Fruit fly (Drosophila melanogaster) whole organism, embryonic: Measurements from ENCODE around the gene CG11843.

Experiments used
- Atf6 ChIP-seq: fragments of 200-800 bp; sonication (Bioruptor generic); IDR thresholded peaks from 2 replicates; pipeline ENCODE4 v1.3.6; 2022; ENCODE audit warnings: missing biosample characterization, missing genetic modification characterization
- Bdp1 ChIP-seq: fragments of 200-800 bp; sonication (Bioruptor generic); optimal IDR thresholded peaks from 3 replicates; lab custom pipeline; 2016; ENCODE audit warnings: missing biosample characterization, missing genetic modification characterization
- C15 ChIP-seq: fragments of 200-800 bp; sonication (Bioruptor generic); IDR thresholded peaks from 3 replicates; pipeline ENCODE4 v1.3.6; 2022; ENCODE audit warnings: missing biosample characterization, missing genetic modification characterization
- CG10462 ChIP-seq: fragments of 200-800 bp; sonication (Bioruptor generic); optimal IDR thresholded peaks from 2 replicates; lab custom pipeline; 2016; ENCODE audit warnings: missing biosample characterization, missing genetic modification characterization
- CG11456 ChIP-seq: fragments of 200-800 bp; sonication (Bioruptor generic); IDR thresholded peaks from 3 replicates; pipeline ENCODE4 v1.3.6; 2022; ENCODE audit warnings: missing biosample characterization, missing genetic modification characterization
- CG11723 ChIP-seq: fragments of 200-800 bp; sonication (Bioruptor generic); optimal IDR thresholded peaks from 2 replicates; lab custom pipeline; 2017; ENCODE audit warnings: missing biosample characterization, mild to moderate bottlenecking, missing genetic modification characterization
- CG1603 ChIP-seq: fragments of 200-800 bp; sonication (Bioruptor generic); optimal IDR thresholded peaks from 2 replicates; lab custom pipeline; 2019; ENCODE audit warnings: missing biosample characterization, mild to moderate bottlenecking, missing genetic modification characterization, moderate library complexity
- CG16779 ChIP-seq: fragments of 200-800 bp; sonication (Bioruptor generic); IDR thresholded peaks from 2 replicates; pipeline ENCODE4 v1.3.6; 2022; ENCODE audit warnings: missing biosample characterization, missing genetic modification characterization
- CG17612 ChIP-seq: fragments of 200-800 bp; sonication (Bioruptor generic); IDR thresholded peaks from 2 replicates; pipeline ENCODE4 v1.3.6; 2022; ENCODE audit warnings: missing biosample characterization, missing genetic modification characterization
- CG18599 ChIP-seq: fragments of 200-800 bp; sonication (Bioruptor generic); optimal IDR thresholded peaks from 3 replicates; lab custom pipeline; 2017; ENCODE audit warnings: missing biosample characterization, missing genetic modification characterization, mild to moderate bottlenecking, moderate library complexity, missing genetic modification reagents
- CG4328 ChIP-seq: fragments of 200-800 bp; sonication (Bioruptor generic); optimal IDR thresholded peaks from 3 replicates; lab custom pipeline; 2017; ENCODE audit warnings: missing biosample characterization, missing genetic modification reagents, missing genetic modification characterization
- CG4820 ChIP-seq: fragments of 200-800 bp; sonication (Bioruptor generic); optimal IDR thresholded peaks from 3 replicates; lab custom pipeline; 2016; ENCODE audit warnings: missing biosample characterization, missing genetic modification characterization
- CG6689 ChIP-seq: fragments of 200-800 bp; sonication (Bioruptor generic); IDR thresholded peaks from 2 replicates; pipeline ENCODE4 v1.3.6; 2022; ENCODE audit warnings: missing biosample characterization, missing genetic modification characterization
- CG8388 ChIP-seq: fragments of 200-800 bp; sonication (Bioruptor generic); optimal IDR thresholded peaks from 2 replicates; lab custom pipeline; 2019; ENCODE audit warnings: missing biosample characterization, mild to moderate bottlenecking, missing genetic modification characterization, moderate library complexity
- CG9727 ChIP-seq: fragments of 200-800 bp; sonication (Bioruptor generic); optimal IDR thresholded peaks from 3 replicates; lab custom pipeline; 2017; ENCODE audit warnings: missing biosample characterization, mild to moderate bottlenecking, missing genetic modification characterization
- Dbx ChIP-seq: fragments of 200-800 bp; sonication (Bioruptor generic); IDR thresholded peaks from 3 replicates; pipeline ENCODE4 v1.3.6; 2022; ENCODE audit warnings: missing biosample characterization, missing genetic modification characterization
- Dp ChIP-seq: fragments of 200-800 bp; sonication (Bioruptor generic); optimal IDR thresholded peaks from 2 replicates; lab custom pipeline; 2018; ENCODE audit warnings: missing biosample characterization, mild to moderate bottlenecking, missing genetic modification characterization, moderate library complexity
- Hr78 ChIP-seq, 2 experiments: fragments of 200-800 bp in 1 of 2; fragments of >200 bp in 1 of 2; sonication (Bioruptor generic) in 1 of 2; optimal IDR thresholded peaks; 2 replicates each; lab custom pipeline; 2017 to 2019; ENCODE audit warnings: missing biosample characterization in 2 of 2, missing genetic modification characterization in 2 of 2, mild to moderate bottlenecking in 1 of 2, moderate library complexity in 1 of 2
- Hsf ChIP-seq: fragments of 200-800 bp; sonication (Bioruptor generic); optimal IDR thresholded peaks from 3 replicates; lab custom pipeline; 2016; ENCODE audit warnings: missing biosample characterization, missing genetic modification characterization
- Jarid2 ChIP-seq: fragments of 200-800 bp; sonication (Bioruptor generic); optimal IDR thresholded peaks from 3 replicates; lab custom pipeline; 2017; ENCODE audit warnings: mild to moderate bottlenecking, missing biosample characterization, missing genetic modification reagents, missing genetic modification characterization
- NC2β ChIP-seq: fragments of 200-800 bp; sonication (Bioruptor generic); optimal IDR thresholded peaks from 2 replicates; lab custom pipeline; 2016; ENCODE audit warnings: missing biosample characterization, missing genetic modification characterization
- Nf-YC ChIP-seq: fragments of 200-800 bp; optimal IDR thresholded peaks from 3 replicates; lab custom pipeline; 2019; ENCODE audit warnings: missing biosample characterization, mild to moderate bottlenecking, missing genetic modification characterization, moderate library complexity
- Oli ChIP-seq: fragments of 200-800 bp; sonication (Bioruptor generic); optimal IDR thresholded peaks from 2 replicates; lab custom pipeline; 2018; ENCODE audit warnings: missing biosample characterization, mild to moderate bottlenecking, missing genetic modification characterization, moderate library complexity
- PHDP ChIP-seq: fragments of 200-800 bp; sonication (Bioruptor generic); optimal IDR thresholded peaks from 3 replicates; lab custom pipeline; 2018; ENCODE audit warnings: missing biosample characterization, mild to moderate bottlenecking, missing genetic modification characterization, moderate library complexity
- Ravus ChIP-seq: fragments of 200-800 bp; sonication (Bioruptor generic); IDR thresholded peaks from 2 replicates; pipeline ENCODE4 v1.3.6; 2022; ENCODE audit warnings: missing biosample characterization, missing genetic modification characterization
- chm ChIP-seq: fragments of 200-800 bp; sonication (Bioruptor generic); IDR thresholded peaks from 2 replicates; pipeline ENCODE4 v1.3.6; 2022; ENCODE audit warnings: missing biosample characterization, missing genetic modification characterization
- chn ChIP-seq: fragments of 200-800 bp; sonication (Bioruptor generic); optimal IDR thresholded peaks from 2 replicates; lab custom pipeline; 2016; ENCODE audit warnings: missing biosample characterization, missing genetic modification characterization
- croc ChIP-seq: fragments of 200-800 bp; sonication (Bioruptor generic); conservative IDR thresholded peaks from 3 replicates; pipeline ENCODE4 v1.3.6; 2022; ENCODE audit warnings: missing biosample characterization, missing genetic modification characterization
- da ChIP-seq: fragments of 200-800 bp; sonication (Bioruptor generic); optimal IDR thresholded peaks from 2 replicates; lab custom pipeline; 2016; ENCODE audit warnings: missing biosample characterization, missing genetic modification characterization
- fd3F ChIP-seq: fragments of 200-800 bp; sonication (Bioruptor generic); optimal IDR thresholded peaks from 2 replicates; lab custom pipeline; 2018; ENCODE audit warnings: missing biosample characterization, mild to moderate bottlenecking, missing genetic modification characterization, moderate library complexity
- grau ChIP-seq: fragments of 200-800 bp; optimal IDR thresholded peaks from 3 replicates; lab custom pipeline; 2019; ENCODE audit warnings: missing biosample characterization, mild to moderate bottlenecking, missing genetic modification characterization, moderate library complexity
- ham ChIP-seq: fragments of 200-800 bp; sonication (Bioruptor generic); IDR thresholded peaks from 2 replicates; pipeline ENCODE4 v1.3.6; 2022; ENCODE audit warnings: missing biosample characterization, missing genetic modification characterization
- lilli ChIP-seq: fragments of 200-800 bp; sonication (Bioruptor generic); optimal IDR thresholded peaks from 3 replicates; lab custom pipeline; 2016; ENCODE audit warnings: missing biosample characterization, missing genetic modification characterization
- nom ChIP-seq: fragments of 200-800 bp; sonication (Bioruptor generic); optimal IDR thresholded peaks from 2 replicates; lab custom pipeline; 2017; ENCODE audit warnings: missing biosample characterization, missing genetic modification characterization, mild to moderate bottlenecking, moderate library complexity, missing genetic modification reagents
- org-1 ChIP-seq: fragments of 200-800 bp; sonication (Bioruptor generic); optimal IDR thresholded peaks from 2 replicates; lab custom pipeline; 2017; ENCODE audit warnings: missing biosample characterization, missing genetic modification characterization
- pnt ChIP-seq: fragments of 200-800 bp; sonication (Bioruptor generic); optimal IDR thresholded peaks from 3 replicates; lab custom pipeline; 2016; ENCODE audit warnings: missing biosample characterization, missing genetic modification characterization
- pros ChIP-seq: fragments of 200-800 bp; sonication (Bioruptor generic); optimal IDR thresholded peaks from 3 replicates; lab custom pipeline; 2019; ENCODE audit warnings: missing biosample characterization, mild to moderate bottlenecking, missing genetic modification characterization, moderate library complexity
- psq ChIP-seq: fragments of 200-800 bp; sonication (Bioruptor generic); optimal IDR thresholded peaks from 2 replicates; lab custom pipeline; 2017; ENCODE audit warnings: missing biosample characterization, missing genetic modification characterization
- pzg ChIP-seq: fragments of 200-800 bp; sonication (Bioruptor generic); optimal IDR thresholded peaks from 3 replicates; lab custom pipeline; 2018; ENCODE audit warnings: missing biosample characterization, mild to moderate bottlenecking, missing genetic modification characterization, moderate library complexity
- sc ChIP-seq, 3 experiments: fragments of >200 bp in 2 of 3; fragments of 200-800 bp in 1 of 3; sonication (Bioruptor generic) in 1 of 3; optimal IDR thresholded peaks; 2 replicates in 2 of 3; 3 replicates in 1 of 3; lab custom pipeline; 2017; ENCODE audit warnings: mild to moderate bottlenecking in 1 of 3, missing biosample characterization in 1 of 3, missing genetic modification characterization in 1 of 3, missing genetic modification reagents in 1 of 3
- shn ChIP-seq: fragments of 200-800 bp; sonication (Bioruptor generic); optimal IDR thresholded peaks from 3 replicates; lab custom pipeline; 2016; ENCODE audit warnings: missing biosample characterization, missing genetic modification characterization
- sob ChIP-seq: fragments of 200-800 bp; sonication (Bioruptor generic); IDR thresholded peaks from 2 replicates; pipeline ENCODE4 v1.3.6; 2022; ENCODE audit warnings: missing biosample characterization, missing genetic modification characterization
- sqz ChIP-seq: fragments of 200-800 bp; sonication (Bioruptor generic); optimal IDR thresholded peaks from 3 replicates; lab custom pipeline; 2018; ENCODE audit warnings: missing biosample characterization, mild to moderate bottlenecking, missing genetic modification characterization
- ttk ChIP-seq: fragments of 200-800 bp; sonication (Bioruptor generic); IDR thresholded peaks from 2 replicates; pipeline ENCODE4 v2.1.2; 2022; ENCODE audit warnings: missing biosample characterization, missing genetic modification characterization
- unc-4 ChIP-seq: fragments of 200-800 bp; sonication (Bioruptor generic); IDR thresholded peaks from 2 replicates; pipeline ENCODE4 v1.3.6; 2022; ENCODE audit warnings: missing biosample characterization, missing genetic modification characterization; ENCODE audit not compliant: partially characterized antibody
- vfl ChIP-seq: fragments of 200-800 bp; sonication (Bioruptor generic); optimal IDR thresholded peaks from 2 replicates; lab custom pipeline; 2016; ENCODE audit warnings: missing biosample characterization, missing genetic modification characterization
- vnd ChIP-seq: fragments of 200-800 bp; sonication (Bioruptor generic); IDR thresholded peaks from 3 replicates; pipeline ENCODE4 v1.3.6; 2022; ENCODE audit warnings: missing biosample characterization, missing genetic modification characterization; ENCODE audit not compliant: partially characterized antibody
- wdn ChIP-seq: fragments of 200-800 bp; sonication (Bioruptor generic); IDR thresholded peaks from 2 replicates; pipeline ENCODE4 v1.3.6; 2022; ENCODE audit warnings: missing biosample characterization, missing genetic modification characterization
- wor ChIP-seq: fragments of 200-800 bp; sonication (Bioruptor generic); IDR thresholded peaks from 2 replicates; pipeline ENCODE4 v1.3.6; 2022; ENCODE audit warnings: missing biosample characterization, missing genetic modification characterization

Gene CG11843

DNA sequence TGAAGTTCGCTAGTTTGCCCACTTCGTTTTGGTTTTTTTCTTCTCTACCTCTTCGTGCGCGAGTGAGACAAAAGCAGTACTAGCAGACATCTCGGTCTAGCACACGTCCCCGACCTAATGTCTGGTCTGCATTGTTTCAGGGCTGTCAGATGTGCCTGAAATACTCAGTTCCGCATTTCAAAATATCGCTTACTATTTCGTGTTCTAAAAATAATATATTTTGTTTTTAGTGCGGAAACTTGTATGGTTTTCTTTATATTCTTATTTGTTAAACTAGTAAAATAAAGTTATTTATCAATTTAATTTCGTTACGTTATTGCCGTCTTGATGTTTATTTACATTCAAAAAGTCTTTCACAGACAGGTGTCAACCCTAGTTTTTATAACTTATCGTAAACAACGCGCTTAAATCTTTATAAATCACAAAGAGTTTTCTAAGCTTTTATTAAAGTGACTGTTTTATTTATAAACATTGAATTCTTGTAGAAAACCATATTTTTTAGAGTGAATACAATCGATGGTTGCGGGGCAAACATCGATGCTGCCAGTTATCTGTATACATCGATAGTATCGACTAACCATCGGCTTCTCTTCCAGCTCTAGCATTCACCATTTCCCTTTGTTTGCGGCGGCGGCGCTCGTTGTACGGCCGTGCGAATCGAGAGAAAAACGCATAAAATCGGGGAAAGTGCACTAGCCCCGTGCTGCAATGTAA lies 9.2 kb downstream of the CG11843 start (continued):
- TF ChIP-seq Dbx (no peak), ham (GFP tag; lab: Robert Waterston, UW) (no peak), ttk (GFP tag; lab: Robert Waterston, UW) (no peak), croc (GFP tag; lab: Robert Waterston, UW) (peak; percentile 44; the same call in 2 of the 3 replicates), PHDP (peak; percentile 82), CG4328 (GFP tag; lab: Kevin White, UChicago) (peak; percentile 70), Hsf (GFP tag; lab: Kevin White, UChicago) (peak; percentile 50), NC2β (peak; percentile 4), CG16779 (GFP tag; lab: Robert Waterston, UW) (no peak), CG9727 (GFP tag; lab: Kevin White, UChicago) (peak; percentile 83), C15 (GFP tag; lab: Robert Waterston, UW) (no peak), CG8388 (peak; percentile 64), Bdp1 (peak; percentile 26), Dp (GFP tag; lab: Kevin White, UChicago) (peak; percentile 18), fd3F (GFP tag; lab: Kevin White, UChicago) (peak; percentile 64), chn (GFP tag; lab: Kevin White, UChicago) (peak; percentile 34), sqz (GFP tag; lab: Kevin White, UChicago) (peak; percentile 41), Ravus (no peak), wdn (GFP tag; lab: Robert Waterston, UW) (no peak), Oli (peak; percentile 76), da (GFP tag; lab: Kevin White, UChicago) (peak; percentile 41), sc (optimal IDR thresholded peaks at IDR 0.05; lab: Kevin White, UChicago) (no peak), sc (GFP tag; optimal IDR thresholded peaks at IDR 0.05; lab: Kevin White, UChicago) (peak; percentile 63), nom (GFP tag; lab: Kevin White, UChicago) (peak; percentile 34), grau (tag; lab: Kevin White, UChicago) (peak; percentile 82), chm (GFP tag; lab: Robert Waterston, UW) (no peak), pnt (GFP tag; lab: Kevin White, UChicago) (no peak), CG6689 (no peak), shn (GFP tag; lab: Kevin White, UChicago) (peak; percentile 56), pzg (GFP tag; lab: Kevin White, UChicago) (peak; percentile 58), org-1 (GFP tag; lab: Kevin White, UChicago) (peak; percentile 49), vfl (GFP tag; lab: Kevin White, UChicago) (no peak), CG18599 (GFP tag; lab: Kevin White, UChicago) (peak; percentile 80), Atf6 (GFP tag; lab: Robert Waterston, UW) (no peak), psq (GFP tag; lab: Kevin White, UChicago) (peak; percentile 3), CG4820 (GFP tag; lab: Kevin White, UChicago) (peak; percentile 49), sob (GFP tag; lab: Robert Waterston, UW) (no peak), CG1603 (tag; lab: Kevin White, UChicago) (peak; percentile 64), Hr78 (GFP tag; optimal IDR thresholded peaks at IDR 0.05; lab: Kevin White, UChicago) (no peak), wor (GFP tag; lab: Robert Waterston, UW) (no peak), CG17612 (GFP tag; lab: Robert Waterston, UW) (no peak), unc-4 (GFP tag; lab: Robert Waterston, UW) (no peak), CG11456 (GFP tag; lab: Robert Waterston, UW) (no peak), lilli (GFP tag; lab: Kevin White, UChicago) (peak; percentile 72), CG11723 (GFP tag; lab: Kevin White, UChicago) (peak; percentile 2), CG10462 (peak; percentile 15), vnd (GFP tag; lab: Robert Waterston, UW) (no peak), Jarid2 (GFP tag; lab: Kevin White, UChicago) (no peak), pros (GFP tag; lab: Kevin White, UChicago) (no peak), Nf-YC (tag; lab: Kevin White, UChicago) (peak; percentile 72)
